Worm (Caenorhabditis elegans): ENCODE measurements around the gene R01H2.4.

Gene R01H2.4

ce11 chrIII:7087180-7087579, 23.1 kb upstream of the R01H2.4 start:
- no peak for TF ChIP-seq blmp-1 (tag; optimal IDR thresholded peaks at IDR 0.05)
- TF ChIP-seq fkh-8 (tag; optimal IDR thresholded peaks at IDR 0.05) = no peak
- no peak for TF ChIP-seq snu-23 (GFP tag; optimal IDR thresholded peaks at IDR 0.05)
- TF ChIP-seq hpl-2 (GFP tag; optimal IDR thresholded peaks at IDR 0.05) = no peak
- TF ChIP-seq nhr-77 (tag; optimal IDR thresholded peaks at IDR 0.05) = no peak
- TF ChIP-seq ceh-63 (GFP tag; optimal IDR thresholded peaks at IDR 0.05) = no peak
- TF ChIP-seq lin-35 (GFP tag; optimal IDR thresholded peaks at IDR 0.05) = peak in 1 of 2 experiments; percentile 32
- TF ChIP-seq tbx-2 (tag; optimal IDR thresholded peaks at IDR 0.05) = no peak
- TF ChIP-seq lsy-2 (tag; optimal IDR thresholded peaks at IDR 0.05) = no peak
- TF ChIP-seq sox-4 (tag; optimal IDR thresholded peaks at IDR 0.05) = no peak
- no peak for TF ChIP-seq ces-1 (GFP tag; optimal IDR thresholded peaks at IDR 0.05)
- no peak for TF ChIP-seq swsn-7 (tag; optimal IDR thresholded peaks at IDR 0.05)
- peak in 1 of 2 experiments; percentile 13 for TF ChIP-seq efl-1 (optimal IDR thresholded peaks at IDR 0.05)
- peak in 1 of 2 experiments; percentile 91 for TF ChIP-seq efl-1 (GFP tag; optimal IDR thresholded peaks at IDR 0.05 in 1 of 2)

- TF ChIP-seq lin-13 (GFP tag; optimal IDR thresholded peaks at IDR 0.05) (no peak), dpl-1 (GFP tag; optimal IDR thresholded peaks at IDR 0.05) (peak in 1 of 3 experiments; percentile 44), efl-1 (optimal IDR thresholded peaks at IDR 0.05) (peak; percentile 10 to 91), efl-1 (GFP tag; optimal IDR thresholded peaks at IDR 0.05 in 1 of 2) (peak in 1 of 2 experiments; percentile 12)
Measured at ce11 chrIII:7084908-7085307, 20.8 kb upstream of the R01H2.4 start, which contains the start of gene tofu-7. Gene tofu-7, minus strand, starts transcription at chrIII:7085018.

- TF ChIP-seq tlp-1 (tag; optimal IDR thresholded peaks at IDR 0.05) (no peak), aly-2 (tag; optimal IDR thresholded peaks at IDR 0.05) (no peak), egl-27 (tag; optimal IDR thresholded peaks at IDR 0.05) (no peak), dpl-1 (GFP tag; optimal IDR thresholded peaks at IDR 0.05) (peak in 1 of 3 experiments; percentile 19), efl-1 (optimal IDR thresholded peaks at IDR 0.05) (peak in 1 of 2 experiments; percentile 42), efl-1 (GFP tag; optimal IDR thresholded peaks at IDR 0.05 in 1 of 2) (peak; percentile 9 to 93), unc-98 (GFP tag; IDR thresholded peaks at IDR 0.05) (no peak)
Measured at ce11 chrIII:7083106-7083505, 19.0 kb upstream of the R01H2.4 start.

- peak in 1 of 2 experiments; percentile 8 for TF ChIP-seq lin-35 (GFP tag; optimal IDR thresholded peaks at IDR 0.05)
- peak; percentile 41 for TF ChIP-seq elt-2 (tag; optimal IDR thresholded peaks at IDR 0.05)
- no peak for TF ChIP-seq nhr-12 (tag; optimal IDR thresholded peaks at IDR 0.05)
- TF ChIP-seq nhr-76 (tag; optimal IDR thresholded peaks at IDR 0.05) = no peak
- TF ChIP-seq mdl-1 (tag; optimal IDR thresholded peaks at IDR 0.05) = no peak
Measured at ce11 chrIII:7081488-7081887, 17.4 kb upstream of the R01H2.4 start.

ce11 chrIII:7080689-7081088, 16.6 kb upstream of the R01H2.4 start, which contains the start of gene ZK418.7:
Gene ZK418.7, minus strand, starts transcription at chrIII:7080789.
- TF ChIP-seq sox-4 (tag; optimal IDR thresholded peaks at IDR 0.05) (no peak), Y116A8C.19 (tag; optimal IDR thresholded peaks at IDR 0.05; ENCODE audit: borderline replicate concordance) (no peak), nhr-11 (tag; optimal IDR thresholded peaks at IDR 0.05) (no peak), alr-1 (tag; optimal IDR thresholded peaks at IDR 0.05; ENCODE audit: borderline replicate concordance) (no peak), irx-1 (tag; optimal IDR thresholded peaks at IDR 0.05) (no peak), egl-27 (tag; optimal IDR thresholded peaks at IDR 0.05) (no peak), ces-1 (GFP tag; optimal IDR thresholded peaks at IDR 0.05) (no peak), egl-13 (tag; optimal IDR thresholded peaks at IDR 0.05) (no peak)

- TF ChIP-seq fos-1 (tag; optimal IDR thresholded peaks at IDR 0.05) = no peak
- no peak for TF ChIP-seq ces-1 (GFP tag; optimal IDR thresholded peaks at IDR 0.05)
- TF ChIP-seq unc-30 (tag; optimal IDR thresholded peaks at IDR 0.05) = no peak
- no peak for TF ChIP-seq snpc-4 (tag; optimal IDR thresholded peaks at IDR 0.05)
- TF ChIP-seq grh-1 (GFP tag; IDR thresholded peaks at IDR 0.05) = no peak
- TF ChIP-seq ama-1 (optimal IDR thresholded peaks at IDR 0.05) = no peak
- no peak for TF ChIP-seq lin-35 (GFP tag; optimal IDR thresholded peaks at IDR 0.05)
- no peak for TF ChIP-seq C16A3.4 (tag; optimal IDR thresholded peaks at IDR 0.05)
- no peak for TF ChIP-seq mdl-1 (tag; optimal IDR thresholded peaks at IDR 0.05)
- no peak for TF ChIP-seq tbx-2 (tag; optimal IDR thresholded peaks at IDR 0.05)
- no peak for TF ChIP-seq xbp-1 (tag; optimal IDR thresholded peaks at IDR 0.05)
- no peak for TF ChIP-seq aha-1 (tag; optimal IDR thresholded peaks at IDR 0.05)
- TF ChIP-seq alr-1 (tag; optimal IDR thresholded peaks at IDR 0.05; ENCODE audit: borderline replicate concordance) = no peak
- TF ChIP-seq rnt-1 (tag; optimal IDR thresholded peaks at IDR 0.05) = no peak
- TF ChIP-seq nhr-47 (tag; optimal IDR thresholded peaks at IDR 0.05) = no peak
- TF ChIP-seq efl-1 (optimal IDR thresholded peaks at IDR 0.05) = no peak
- no peak for TF ChIP-seq efl-1 (GFP tag; optimal IDR thresholded peaks at IDR 0.05 in 1 of 2)
- no peak for TF ChIP-seq vab-15 (tag; optimal IDR thresholded peaks at IDR 0.05)
- no peak for TF ChIP-seq irx-1 (tag; optimal IDR thresholded peaks at IDR 0.05)
Measured at ce11 chrIII:7078737-7079136, 14.7 kb upstream of the R01H2.4 start, which contains the start of gene ZK418.6. Gene ZK418.6, minus strand, starts transcription at chrIII:7078837.
